Worm (Caenorhabditis elegans) whole organism, L3 larva: ENCODE results near the gene spe-26.
A peak's percentile ranks its signal among the peaks of the same experiment; 100 is the strongest.

ENCODE experiments used
- R02D3.7 ChIP-seq: fragments of 150-350 bp; optimal IDR thresholded peaks from 2 replicates; lab custom pipeline; 2014; ENCODE audit warnings: missing biosample characterization, missing genetic modification characterization
- aly-2 ChIP-seq: fragments of 150-350 bp; optimal IDR thresholded peaks from 2 replicates; lab custom pipeline; 2014; ENCODE audit warnings: missing biosample characterization, missing genetic modification characterization
- ama-1 ChIP-seq: fragments of 150-350 bp; optimal IDR thresholded peaks from 2 replicates; lab custom pipeline; 2018
- ceh-16 ChIP-seq: sonication (generic microtip); optimal IDR thresholded peaks from 2 replicates; lab custom pipeline; 2017; ENCODE audit warnings: missing biosample characterization, missing genetic modification characterization
- ceh-28 ChIP-seq: fragments of 150-350 bp; optimal IDR thresholded peaks from 2 replicates; lab custom pipeline; 2014; ENCODE audit warnings: missing biosample characterization, missing genetic modification reagents, missing genetic modification characterization
- ceh-82 ChIP-seq: fragments of 150-350 bp; optimal IDR thresholded peaks from 2 replicates; lab custom pipeline; 2014; ENCODE audit warnings: missing biosample characterization, missing genetic modification characterization
- ceh-9 ChIP-seq: sonication (generic microtip); optimal IDR thresholded peaks from 2 replicates; lab custom pipeline; 2018; ENCODE audit warnings: missing biosample characterization, missing genetic modification characterization
- daf-12 ChIP-seq: fragments of 150-350 bp; optimal IDR thresholded peaks from 2 replicates; lab custom pipeline; 2014; ENCODE audit warnings: missing biosample characterization, missing genetic modification reagents, missing genetic modification characterization
- egl-27 ChIP-seq: sonication (generic microtip); optimal IDR thresholded peaks from 4 replicates; lab custom pipeline; 2017; ENCODE audit warnings: missing biosample characterization, missing genetic modification reagents, missing genetic modification characterization
- elt-1 ChIP-seq: fragments of 150-350 bp; optimal IDR thresholded peaks from 2 replicates; lab custom pipeline; 2014; ENCODE audit warnings: missing biosample characterization, missing genetic modification characterization
- elt-2 ChIP-seq: sonication (generic microtip); optimal IDR thresholded peaks from 2 replicates; lab custom pipeline; 2016; ENCODE audit warnings: missing genetic modification reagents, mild to moderate bottlenecking, missing genetic modification characterization, missing compliant biosample characterization
- eor-1 ChIP-seq, 2 experiments: fragments of 150-350 bp; optimal IDR thresholded peaks; 2 replicates each; lab custom pipeline; 2014 to 2018; ENCODE audit warnings: missing biosample characterization in 2 of 2, missing genetic modification characterization in 2 of 2
- fkh-10 ChIP-seq: sonication (generic microtip); optimal IDR thresholded peaks from 2 replicates; lab custom pipeline; 2017; ENCODE audit warnings: missing biosample characterization, missing genetic modification reagents, missing genetic modification characterization
- fkh-2 ChIP-seq: fragments of 150-350 bp; optimal IDR thresholded peaks from 2 replicates; lab custom pipeline; 2014; ENCODE audit warnings: missing biosample characterization, missing genetic modification reagents, missing genetic modification characterization
- hmg-11 ChIP-seq: sonication (generic microtip); optimal IDR thresholded peaks from 2 replicates; lab custom pipeline; 2016; ENCODE audit warnings: missing genetic modification characterization, missing compliant biosample characterization
- lin-15B ChIP-seq: fragments of 150-350 bp; optimal IDR thresholded peaks from 2 replicates; lab custom pipeline; 2014; ENCODE audit warnings: missing biosample characterization, missing genetic modification characterization
- mdl-1 ChIP-seq: fragments of 150-350 bp; optimal IDR thresholded peaks from 2 replicates; lab custom pipeline; 2014; ENCODE audit warnings: missing biosample characterization, missing genetic modification characterization
- nfya-1 ChIP-seq: sonication (generic microtip); optimal IDR thresholded peaks from 2 replicates; lab custom pipeline; 2017; ENCODE audit warnings: missing genetic modification characterization, mild to moderate bottlenecking, missing compliant biosample characterization, antibody characterized with exemption, moderate library complexity; ENCODE audit not compliant: insufficient read depth
- nhr-11 ChIP-seq: fragments of 150-350 bp; optimal IDR thresholded peaks from 2 replicates; lab custom pipeline; 2014; ENCODE audit warnings: missing biosample characterization, missing genetic modification characterization
- nhr-12 ChIP-seq: fragments of 150-350 bp; optimal IDR thresholded peaks from 2 replicates; lab custom pipeline; 2014; ENCODE audit warnings: missing biosample characterization, missing genetic modification characterization
- nhr-25 ChIP-seq: sonication (generic microtip); optimal IDR thresholded peaks from 2 replicates; lab custom pipeline; 2017; ENCODE audit warnings: missing biosample characterization, missing genetic modification characterization
- nhr-28 ChIP-seq: fragments of 150-350 bp; optimal IDR thresholded peaks from 2 replicates; lab custom pipeline; 2014; ENCODE audit warnings: missing biosample characterization, missing genetic modification characterization
- nhr-43 ChIP-seq: sonication (generic microtip); optimal IDR thresholded peaks from 2 replicates; lab custom pipeline; 2016; ENCODE audit warnings: mild to moderate bottlenecking, missing genetic modification characterization, missing compliant biosample characterization; ENCODE audit not compliant: poor library complexity, severe bottlenecking
- nhr-67 ChIP-seq: fragments of 150-350 bp; optimal IDR thresholded peaks from 2 replicates; lab custom pipeline; 2014; ENCODE audit warnings: missing biosample characterization, missing genetic modification characterization
- nhr-76 ChIP-seq: fragments of 150-350 bp; sonication (generic microtip); optimal IDR thresholded peaks from 5 replicates; lab custom pipeline; 2014; ENCODE audit warnings: missing biosample characterization, missing genetic modification characterization
- nhr-77 ChIP-seq: fragments of 150-350 bp; optimal IDR thresholded peaks from 2 replicates; lab custom pipeline; 2014; ENCODE audit warnings: missing biosample characterization, missing genetic modification characterization
- pha-4 ChIP-seq: fragments of 150-350 bp; optimal IDR thresholded peaks from 2 replicates; lab custom pipeline; 2014; ENCODE audit warnings: missing biosample characterization, missing genetic modification reagents, missing genetic modification characterization
- pqm-1 ChIP-seq: fragments of 150-350 bp; optimal IDR thresholded peaks from 2 replicates; lab custom pipeline; 2017; ENCODE audit warnings: missing biosample characterization, missing genetic modification characterization, inconsistent platforms
- sea-2 ChIP-seq: fragments of 150-350 bp; sonication (generic microtip); optimal IDR thresholded peaks from 4 replicates; lab custom pipeline; 2014; ENCODE audit warnings: missing biosample characterization, missing genetic modification reagents, missing genetic modification characterization
- skn-1 ChIP-seq: fragments of 150-350 bp; optimal IDR thresholded peaks from 2 replicates; lab custom pipeline; 2014; ENCODE audit warnings: missing biosample characterization, missing genetic modification characterization
- tbx-2 ChIP-seq: sonication (generic microtip); optimal IDR thresholded peaks from 2 replicates; lab custom pipeline; 2016; ENCODE audit warnings: mild to moderate bottlenecking, missing genetic modification characterization, missing compliant biosample characterization
- zag-1 ChIP-seq: fragments of 150-350 bp; optimal IDR thresholded peaks from 2 replicates; lab custom pipeline; 2014; ENCODE audit warnings: missing biosample characterization, missing genetic modification characterization
- ztf-11 ChIP-seq: fragments of 150-350 bp; optimal IDR thresholded peaks from 2 replicates; lab custom pipeline; 2014; ENCODE audit warnings: missing biosample characterization, missing genetic modification characterization
- ztf-4 ChIP-seq: fragments of 150-350 bp; optimal IDR thresholded peaks from 2 replicates; lab custom pipeline; 2014; ENCODE audit warnings: missing biosample characterization, missing genetic modification characterization

spe-26 gene

ce11 chrIV:10425129-10425528 lies 33.4 kb upstream of the spe-26 start:
- TF ChIP-seq nhr-25 (tag; lab: Kevin White, UChicago) (peak; percentile 28), lin-15B (tag; lab: Kevin White, UChicago) (peak; percentile 25), ama-1 (lab: Kevin White, UChicago) (no peak), elt-2 (peak; percentile 33), ztf-11 (tag; lab: Kevin White, UChicago) (no peak), nfya-1 (tag; lab: Kevin White, UChicago) (peak; percentile 56), hmg-11 (peak; percentile 69), pha-4 (tag; lab: Kevin White, UChicago) (peak; percentile 65)

- TF ChIP-seq ceh-16 (tag; lab: Kevin White, UChicago) (no peak), ceh-28 (tag; lab: Kevin White, UChicago) (no peak), zag-1 (peak; percentile 25)
- TF ChIP-seq, all 47 proteins: peak for 1
Observed at ce11 chrIV:10424535-10424934, 32.8 kb upstream of the spe-26 start, which contains the start of gene F13B12.1. TSS of gene F13B12.1 (minus strand) at chrIV:10424635.

ce11 chrIV:10422230-10422629 lies 30.5 kb upstream of the spe-26 start:
- no peak for TF ChIP-seq ceh-9
- no peak for TF ChIP-seq egl-27
- no peak for TF ChIP-seq elt-1 (tag; lab: Kevin White, UChicago)
- TF ChIP-seq nhr-25 (tag; lab: Kevin White, UChicago), result no peak
- no peak for TF ChIP-seq nhr-67
- TF ChIP-seq aly-2, result no peak
- TF ChIP-seq nhr-11, result no peak
- no peak for TF ChIP-seq eor-1 (tag; optimal IDR thresholded peaks at IDR 0.05; lab: Kevin White, UChicago)
- TF ChIP-seq ama-1 (lab: Kevin White, UChicago), result no peak
- no peak for TF ChIP-seq nhr-43 (tag; lab: Kevin White, UChicago)
- no peak for TF ChIP-seq ztf-4 (tag; lab: Kevin White, UChicago)
- no peak for TF ChIP-seq daf-12 (tag; lab: Kevin White, UChicago)
- TF ChIP-seq mdl-1, result no peak
- TF ChIP-seq tbx-2, result no peak
- TF ChIP-seq, all 47 proteins: peak for 0

ce11 chrIV:10421256-10421655 lies 29.5 kb upstream of the spe-26 start:
- TF ChIP-seq nhr-76 (tag; lab: Kevin White, UChicago) (no peak), nhr-12 (tag; lab: Kevin White, UChicago) (no peak), lin-15B (tag; lab: Kevin White, UChicago) (no peak), nhr-43 (tag; lab: Kevin White, UChicago) (no peak), nfya-1 (tag; lab: Kevin White, UChicago) (no peak), pha-4 (tag; lab: Kevin White, UChicago) (no peak), ceh-82 (tag; lab: Kevin White, UChicago) (no peak), elt-2 (no peak), skn-1 (tag; lab: Kevin White, UChicago) (no peak), fkh-2 (tag; lab: Kevin White, UChicago) (no peak), nhr-25 (tag; lab: Kevin White, UChicago) (no peak), nhr-77 (tag; lab: Kevin White, UChicago) (no peak), nhr-28 (tag; lab: Kevin White, UChicago) (no peak), mdl-1 (no peak), hmg-11 (no peak), fkh-10 (GFP tag; lab: Kevin White, UChicago) (no peak), sea-2 (GFP tag; lab: Kevin White, UChicago) (no peak)

- peak; percentile 61 for TF ChIP-seq elt-2
- no peak for TF ChIP-seq egl-27
- no peak for TF ChIP-seq eor-1 (tag; optimal IDR thresholded peaks at IDR 0.05; lab: Kevin White, UChicago)
- TF ChIP-seq pqm-1 (tag; lab: Kevin White, UChicago), result peak; percentile 48
- TF ChIP-seq R02D3.7 (tag; lab: Kevin White, UChicago), result no peak
- TF ChIP-seq pha-4 (tag; lab: Kevin White, UChicago), result peak; percentile 44
Observed at ce11 chrIV:10420440-10420839, 28.7 kb upstream of the spe-26 start.
